Fruit fly (Drosophila melanogaster) whole organism, embryonic: Measurements from ENCODE around the gene CG10353.

ENCODE experiments used
- Asciz ChIP-seq: fragments of 200-800 bp; sonication (Bioruptor generic); optimal IDR thresholded peaks from 2 replicates; lab custom pipeline; 2017; ENCODE audit warnings: missing biosample characterization, mild to moderate bottlenecking, missing genetic modification characterization, missing genetic modification reagents
- Atf3 ChIP-seq: fragments of 200-800 bp; sonication (Bioruptor generic); optimal IDR thresholded peaks from 3 replicates; lab custom pipeline; 2016; ENCODE audit warnings: missing biosample characterization, missing genetic modification characterization
- Bgb ChIP-seq: fragments of 200-800 bp; sonication (Bioruptor generic); IDR thresholded peaks from 2 replicates; pipeline ENCODE4 v1.3.6; 2022; ENCODE audit warnings: missing biosample characterization, missing genetic modification characterization; ENCODE audit not compliant: partially characterized antibody
- CG12071 ChIP-seq: fragments of 200-800 bp; sonication (Bioruptor generic); optimal IDR thresholded peaks from 3 replicates; lab custom pipeline; 2018; ENCODE audit warnings: missing biosample characterization, mild to moderate bottlenecking, missing genetic modification characterization
- CG12391 ChIP-seq: fragments of 200-800 bp; sonication (Bioruptor generic); optimal IDR thresholded peaks from 3 replicates; lab custom pipeline; 2018; ENCODE audit warnings: missing biosample characterization, mild to moderate bottlenecking, missing genetic modification characterization, moderate library complexity
- CG14441 ChIP-seq: fragments of 200-800 bp; sonication (Bioruptor generic); IDR thresholded peaks from 2 replicates; pipeline ENCODE4 v1.3.6; 2022; ENCODE audit warnings: missing biosample characterization, missing genetic modification characterization
- CG14710 ChIP-seq: fragments of 200-800 bp; sonication (Bioruptor generic); optimal IDR thresholded peaks from 3 replicates; lab custom pipeline; 2019; ENCODE audit warnings: missing biosample characterization, mild to moderate bottlenecking, missing genetic modification characterization, moderate library complexity
- CG17568 ChIP-seq: fragments of 200-800 bp; sonication (Bioruptor generic); optimal IDR thresholded peaks from 2 replicates; lab custom pipeline; 2018; ENCODE audit warnings: missing biosample characterization, mild to moderate bottlenecking, missing genetic modification characterization, moderate library complexity
- CG17829 ChIP-seq: fragments of 200-800 bp; optimal IDR thresholded peaks from 2 replicates; lab custom pipeline; 2019; ENCODE audit warnings: missing biosample characterization, mild to moderate bottlenecking, missing genetic modification characterization, moderate library complexity
- CG18599 ChIP-seq: fragments of 200-800 bp; sonication (Bioruptor generic); optimal IDR thresholded peaks from 3 replicates; lab custom pipeline; 2017; ENCODE audit warnings: missing biosample characterization, missing genetic modification characterization, mild to moderate bottlenecking, moderate library complexity, missing genetic modification reagents
- CG18619 ChIP-seq: fragments of 200-800 bp; sonication (Bioruptor generic); optimal IDR thresholded peaks from 3 replicates; lab custom pipeline; 2017; ENCODE audit warnings: missing biosample characterization, mild to moderate bottlenecking, missing genetic modification characterization
- CG31224 ChIP-seq: fragments of 200-800 bp; sonication (Bioruptor generic); IDR thresholded peaks from 2 replicates; pipeline ENCODE4 v1.3.6; 2022; ENCODE audit warnings: missing biosample characterization, missing genetic modification characterization
- CG34224 ChIP-seq: fragments of 200-800 bp; sonication (Bioruptor generic); IDR thresholded peaks from 3 replicates; pipeline ENCODE4 v1.3.6; 2022; ENCODE audit warnings: missing biosample characterization, missing genetic modification characterization; ENCODE audit not compliant: partially characterized antibody
- CG4404 ChIP-seq: fragments of 200-800 bp; sonication (Bioruptor generic); IDR thresholded peaks from 2 replicates; pipeline ENCODE4 v1.3.6; 2022; ENCODE audit warnings: missing biosample characterization, missing genetic modification characterization
- CG4617 ChIP-seq: fragments of 200-800 bp; sonication (Bioruptor generic); optimal IDR thresholded peaks from 3 replicates; lab custom pipeline; 2016; ENCODE audit warnings: missing biosample characterization, missing genetic modification characterization, borderline replicate concordance
- CG5953 ChIP-seq: fragments of 200-800 bp; sonication (Bioruptor generic); IDR thresholded peaks from 2 replicates; pipeline ENCODE4 v1.3.6; 2022; ENCODE audit warnings: missing biosample characterization, missing genetic modification characterization
- CG6175 ChIP-seq: fragments of 200-800 bp; sonication (Bioruptor generic); IDR thresholded peaks from 3 replicates; pipeline ENCODE4 v1.3.6; 2022; ENCODE audit warnings: missing biosample characterization, missing genetic modification characterization
- CG8359 ChIP-seq: fragments of 200-800 bp; sonication (Bioruptor generic); optimal IDR thresholded peaks from 2 replicates; lab custom pipeline; 2017; ENCODE audit warnings: missing biosample characterization, mild to moderate bottlenecking, missing genetic modification characterization, borderline replicate concordance
- CG8944 ChIP-seq: fragments of 200-800 bp; sonication (Bioruptor generic); optimal IDR thresholded peaks from 3 replicates; lab custom pipeline; 2016; ENCODE audit warnings: missing biosample characterization, missing genetic modification characterization
- CG9797 ChIP-seq: fragments of 200-800 bp; sonication (Bioruptor generic); optimal IDR thresholded peaks from 3 replicates; lab custom pipeline; 2018; ENCODE audit warnings: missing biosample characterization, mild to moderate bottlenecking, missing genetic modification characterization
- CG9932 ChIP-seq: fragments of 200-800 bp; sonication (Bioruptor generic); IDR thresholded peaks from 2 replicates; pipeline ENCODE4 v1.3.6; 2022; ENCODE audit warnings: missing biosample characterization, missing genetic modification characterization
- CTCF ChIP-seq: fragments of 200-800 bp; sonication (Bioruptor generic); optimal IDR thresholded peaks from 2 replicates; lab custom pipeline; 2017; ENCODE audit warnings: missing biosample characterization, mild to moderate bottlenecking, missing genetic modification characterization, moderate library complexity
- Dp ChIP-seq: fragments of 200-800 bp; sonication (Bioruptor generic); optimal IDR thresholded peaks from 2 replicates; lab custom pipeline; 2018; ENCODE audit warnings: missing biosample characterization, mild to moderate bottlenecking, missing genetic modification characterization, moderate library complexity
- Drgx ChIP-seq: fragments of 200-800 bp; sonication (Bioruptor generic); IDR thresholded peaks from 2 replicates; pipeline ENCODE4 v1.3.6; 2022; ENCODE audit warnings: missing biosample characterization, missing genetic modification characterization
- Fer2 ChIP-seq: fragments of 200-800 bp; sonication (Bioruptor generic); optimal IDR thresholded peaks from 2 replicates; lab custom pipeline; 2018; ENCODE audit warnings: missing biosample characterization, mild to moderate bottlenecking, missing genetic modification characterization, moderate library complexity
- Gug ChIP-seq: fragments of 200-800 bp; sonication (Bioruptor generic); IDR thresholded peaks from 4 replicates; pipeline ENCODE4 v1.3.6; 2022; ENCODE audit warnings: missing biosample characterization, missing genetic modification characterization
- Hr3 ChIP-seq: fragments of 200-800 bp; sonication (Bioruptor generic); optimal IDR thresholded peaks from 3 replicates; lab custom pipeline; 2016; ENCODE audit warnings: missing biosample characterization, missing genetic modification characterization
- Jarid2 ChIP-seq: fragments of 200-800 bp; sonication (Bioruptor generic); optimal IDR thresholded peaks from 3 replicates; lab custom pipeline; 2017; ENCODE audit warnings: mild to moderate bottlenecking, missing biosample characterization, missing genetic modification reagents, missing genetic modification characterization
- Meics ChIP-seq: fragments of 200-800 bp; sonication (Bioruptor generic); optimal IDR thresholded peaks from 2 replicates; lab custom pipeline; 2017; ENCODE audit warnings: missing biosample characterization, mild to moderate bottlenecking, missing genetic modification characterization
- NFAT ChIP-seq: fragments of 200-800 bp; sonication (Bioruptor generic); IDR thresholded peaks from 2 replicates; pipeline ENCODE4 v1.3.6; 2022; ENCODE audit warnings: missing biosample characterization, missing genetic modification characterization
- Nf-YA ChIP-seq: fragments of 200-800 bp; sonication (Bioruptor generic); IDR thresholded peaks from 2 replicates; pipeline ENCODE4 v1.3.6; 2022; ENCODE audit warnings: missing biosample characterization, missing genetic modification characterization
- Ravus ChIP-seq: fragments of 200-800 bp; sonication (Bioruptor generic); IDR thresholded peaks from 2 replicates; pipeline ENCODE4 v1.3.6; 2022; ENCODE audit warnings: missing biosample characterization, missing genetic modification characterization
- Xbp1 ChIP-seq: fragments of 200-800 bp; sonication (Bioruptor generic); optimal IDR thresholded peaks from 3 replicates; lab custom pipeline; 2016; ENCODE audit warnings: missing biosample characterization, mild to moderate bottlenecking, missing genetic modification characterization
- Xrp1 ChIP-seq: fragments of 200-800 bp; sonication (Bioruptor generic); IDR thresholded peaks from 2 replicates; pipeline ENCODE4 v1.3.6; 2022; ENCODE audit warnings: missing biosample characterization, missing genetic modification characterization
- cas ChIP-seq: fragments of 200-800 bp; sonication (Bioruptor generic); IDR thresholded peaks from 2 replicates; pipeline ENCODE4 v1.3.6; 2022; ENCODE audit warnings: missing biosample characterization, missing genetic modification characterization
- cg ChIP-seq: fragments of 200-800 bp; sonication (Bioruptor generic); optimal IDR thresholded peaks from 3 replicates; lab custom pipeline; 2019; ENCODE audit warnings: missing biosample characterization, mild to moderate bottlenecking, missing genetic modification characterization, moderate library complexity
- chif ChIP-seq, 2 experiments: fragments of 200-800 bp; sonication (Bioruptor generic); optimal IDR thresholded peaks; 3 replicates each; lab custom pipeline; 2016; ENCODE audit warnings: missing biosample characterization in 2 of 2, missing genetic modification characterization in 2 of 2
- gcm ChIP-seq: fragments of 200-800 bp; sonication (Bioruptor generic); optimal IDR thresholded peaks from 2 replicates; lab custom pipeline; 2019; ENCODE audit warnings: missing biosample characterization, mild to moderate bottlenecking, missing genetic modification characterization, moderate library complexity
- her ChIP-seq: fragments of 200-800 bp; sonication (Bioruptor generic); optimal IDR thresholded peaks from 2 replicates; lab custom pipeline; 2016; ENCODE audit warnings: missing biosample characterization, missing genetic modification characterization
- jigr1 ChIP-seq: fragments of 200-800 bp; sonication (Bioruptor generic); IDR thresholded peaks from 3 replicates; pipeline ENCODE4 v1.3.6; 2022; ENCODE audit warnings: missing biosample characterization, missing genetic modification characterization
- lola ChIP-seq, 3 experiments: fragments of >200 bp in 2 of 3; fragments of 200-800 bp in 1 of 3; sonication (Bioruptor generic) in 1 of 3; optimal IDR thresholded peaks; 2 replicates each; lab custom pipeline; 2017 to 2019; ENCODE audit warnings: missing biosample characterization in 3 of 3, missing genetic modification characterization in 3 of 3, mild to moderate bottlenecking in 1 of 3, moderate library complexity in 1 of 3
- maf-S ChIP-seq: fragments of 200-800 bp; sonication (Bioruptor generic); optimal IDR thresholded peaks from 2 replicates; lab custom pipeline; 2016; ENCODE audit warnings: missing biosample characterization, missing genetic modification characterization
- nerfin-2 ChIP-seq: fragments of 200-800 bp; sonication (Bioruptor generic); IDR thresholded peaks from 2 replicates; pipeline ENCODE4 v1.3.6; 2022; ENCODE audit warnings: missing biosample characterization, missing genetic modification characterization; ENCODE audit not compliant: partially characterized antibody
- phol ChIP-seq: fragments of 200-800 bp; sonication (Bioruptor generic); optimal IDR thresholded peaks from 3 replicates; lab custom pipeline; 2018; ENCODE audit warnings: missing biosample characterization, mild to moderate bottlenecking, missing genetic modification characterization, moderate library complexity
- pum ChIP-seq: fragments of 200-800 bp; sonication (Bioruptor generic); optimal IDR thresholded peaks from 2 replicates; lab custom pipeline; 2016; ENCODE audit warnings: missing biosample characterization, missing genetic modification characterization
- sc ChIP-seq, 3 experiments: fragments of >200 bp in 2 of 3; fragments of 200-800 bp in 1 of 3; sonication (Bioruptor generic) in 1 of 3; optimal IDR thresholded peaks; 2 replicates in 2 of 3; 3 replicates in 1 of 3; lab custom pipeline; 2017; ENCODE audit warnings: mild to moderate bottlenecking in 1 of 3, missing biosample characterization in 1 of 3, missing genetic modification characterization in 1 of 3, missing genetic modification reagents in 1 of 3
- sna ChIP-seq: fragments of 200-800 bp; sonication (Bioruptor generic); IDR thresholded peaks from 2 replicates; pipeline ENCODE4 v1.3.6; 2022; ENCODE audit warnings: missing biosample characterization, missing genetic modification characterization; ENCODE audit not compliant: partially characterized antibody
- sob ChIP-seq: fragments of 200-800 bp; sonication (Bioruptor generic); IDR thresholded peaks from 2 replicates; pipeline ENCODE4 v1.3.6; 2022; ENCODE audit warnings: missing biosample characterization, missing genetic modification characterization
- tx ChIP-seq: fragments of 200-800 bp; sonication (Bioruptor generic); optimal IDR thresholded peaks from 2 replicates; lab custom pipeline; 2016; ENCODE audit warnings: missing biosample characterization, missing genetic modification characterization
- vfl ChIP-seq: fragments of 200-800 bp; sonication (Bioruptor generic); optimal IDR thresholded peaks from 2 replicates; lab custom pipeline; 2016; ENCODE audit warnings: missing biosample characterization, missing genetic modification characterization

The CG10353 gene

dm6 chrX:11886976-11887375 is at the start of gene CG10353, which contains the start of gene SelG (continued):
- no peak for TF ChIP-seq sc (optimal IDR thresholded peaks at IDR 0.05; lab: Kevin White, UChicago)
- no peak for TF ChIP-seq sc (GFP tag; optimal IDR thresholded peaks at IDR 0.05; lab: Kevin White, UChicago)
- TF ChIP-seq CG9932, result peak; percentile 67
- peak; percentile 11 for TF ChIP-seq Hr3 (GFP tag; lab: Kevin White, UChicago)
- TF ChIP-seq CG17829 (tag; lab: Kevin White, UChicago), result peak; percentile 51
- no peak for TF ChIP-seq Nf-YA (GFP tag; lab: Robert Waterston, UW)
- TF ChIP-seq Jarid2 (GFP tag; lab: Kevin White, UChicago), result peak; percentile 14
- TF ChIP-seq Xrp1 (GFP tag; lab: Robert Waterston, UW), result no peak
- peak; percentile 18 to 26 for TF ChIP-seq chif (GFP tag; optimal IDR thresholded peaks at IDR 0.05; lab: Kevin White, UChicago)
- TF ChIP-seq Gug (GFP tag; lab: Robert Waterston, UW), result no peak
- peak; percentile 46 for TF ChIP-seq CG8944
- peak; percentile 47; the same call in 1 of the 2 replicates for TF ChIP-seq NFAT (GFP tag; lab: Robert Waterston, UW)
- TF ChIP-seq Ravus (GFP tag; lab: Robert Waterston, UW), result no peak
- no peak for TF ChIP-seq jigr1
- no peak for TF ChIP-seq CG12071 (GFP tag; lab: Kevin White, UChicago)
- peak; percentile 71 for TF ChIP-seq CG4617
- TF ChIP-seq CG18599 (GFP tag; lab: Kevin White, UChicago), result peak; percentile 26
- peak; percentile 21 for TF ChIP-seq pum (GFP tag; lab: Kevin White, UChicago)
- TF ChIP-seq her (GFP tag; lab: Kevin White, UChicago), result peak; percentile 57
- no peak for TF ChIP-seq Asciz
- no peak for TF ChIP-seq CG14441
- TF ChIP-seq CG5953, result no peak
- TF ChIP-seq cg (GFP tag; lab: Kevin White, UChicago), result no peak
- peak; percentile 94 for TF ChIP-seq CG34224
- TF ChIP-seq CG6175 (GFP tag; lab: Robert Waterston, UW), result no peak
- no peak for TF ChIP-seq CG4404 (GFP tag; lab: Robert Waterston, UW)
- TF ChIP-seq CG14710 (tag; lab: Kevin White, UChicago), result peak; percentile 52
- TF ChIP-seq Meics, result peak; percentile 8
- TF ChIP-seq CG31224 (GFP tag; lab: Robert Waterston, UW), result no peak
- TF ChIP-seq nerfin-2 (GFP tag; lab: Robert Waterston, UW), result peak; percentile 56; the same call in 1 of the 2 replicates
- peak; percentile 40 for TF ChIP-seq CG12391 (tag; lab: Kevin White, UChicago)
- peak; percentile 76 for TF ChIP-seq sna (GFP tag; lab: Robert Waterston, UW)
- TF ChIP-seq Dp (GFP tag; lab: Kevin White, UChicago), result peak; percentile 46
- peak; percentile 11 for TF ChIP-seq CTCF (GFP tag; lab: Kevin White, UChicago)
- TF ChIP-seq CG8359 (GFP tag; lab: Kevin White, UChicago), result no peak
- TF ChIP-seq Bgb (GFP tag; lab: Robert Waterston, UW), result peak; percentile 90
- peak; percentile 44 for TF ChIP-seq maf-S (GFP tag; lab: Kevin White, UChicago)
- TF ChIP-seq Xbp1 (GFP tag; lab: Kevin White, UChicago), result peak; percentile 42
- no peak for TF ChIP-seq Atf3 (GFP tag; lab: Kevin White, UChicago)
- TF ChIP-seq phol, result peak; percentile 27
- TF ChIP-seq tx (GFP tag; lab: Kevin White, UChicago), result no peak
- no peak for TF ChIP-seq Drgx (GFP tag; lab: Robert Waterston, UW)
- TF ChIP-seq sob (GFP tag; lab: Robert Waterston, UW), result peak; percentile 53
- no peak for TF ChIP-seq gcm
- no peak for TF ChIP-seq lola (GFP tag; optimal IDR thresholded peaks at IDR 0.05; lab: Kevin White, UChicago)
- TF ChIP-seq CG17568 (GFP tag; lab: Kevin White, UChicago), result no peak
- TF ChIP-seq Fer2 (tag; lab: Kevin White, UChicago), result no peak
- no peak for TF ChIP-seq CG18619 (GFP tag; lab: Kevin White, UChicago)
- peak; percentile 29 for TF ChIP-seq CG9797 (GFP tag; lab: Kevin White, UChicago)
- no peak for TF ChIP-seq cas (GFP tag; lab: Robert Waterston, UW)
- peak; percentile 49 for TF ChIP-seq vfl (GFP tag; lab: Kevin White, UChicago)
